Worm (Caenorhabditis elegans) whole organism, L4/young adult: Measurements from ENCODE around the gene pals-33.

Source experiments
- W03F9.2 ChIP-seq: fragments of 150-350 bp; optimal IDR thresholded peaks from 2 replicates; lab custom pipeline; 2014; ENCODE audit warnings: missing biosample characterization, missing genetic modification characterization
- dao-5 ChIP-seq: sonication (generic microtip); optimal IDR thresholded peaks from 2 replicates; lab custom pipeline; 2016; ENCODE audit warnings: missing genotype, missing genetic modification characterization, moderate library complexity, missing compliant biosample characterization
- him-1 ChIP-seq: sonication (generic microtip); optimal IDR thresholded peaks from 2 replicates; lab custom pipeline; 2016; ENCODE audit warnings: missing genotype, missing genetic modification reagents, missing genetic modification characterization, missing compliant biosample characterization

- TF ChIP-seq him-1 (tag; lab: Kevin White, UChicago) (no peak), dao-5 (tag; lab: Kevin White, UChicago) (no peak), W03F9.2 (tag; lab: Kevin White, UChicago) (no peak)
These were observed 20.5 kb downstream of the pals-33 start for ce11 chrV:3693657-3694056.
